Fruit fly (Drosophila melanogaster): ENCODE data around the gene CG10005.

Gene CG10005

dm6 chr3R:11976556-11977335 is at the start of gene CG10005:
Gene CG10005 (minus strand): TSS chr3R:11977197.
- TF ChIP-seq psq (optimal IDR thresholded peaks at IDR 0.05) (no peak), EcR (GFP tag; optimal IDR thresholded peaks at IDR 0.05) (peak in 1 of 2 experiments; percentile 67), usp (GFP tag; optimal IDR thresholded peaks at IDR 0.05) (no peak)

- TF ChIP-seq Dll (optimal IDR thresholded peaks at IDR 0.05) (no peak), pan (optimal IDR thresholded peaks at IDR 0.05) (no peak)
Observed at dm6 chr3R:12020987-12021386, 44.0 kb upstream of the CG10005 start.

dm6 chr3R:12016828-12017280 is 39.9 kb upstream of the CG10005 start, which contains the start of the genes DCAF12 and Spt3:
Gene DCAF12 (minus strand): TSS chr3R:12017031.
Gene Spt3 (plus strand): TSS chr3R:12017156.
- TF ChIP-seq CG8478 (optimal IDR thresholded peaks at IDR 0.05) (no peak), pan (optimal IDR thresholded peaks at IDR 0.05) (no peak), Dll (optimal IDR thresholded peaks at IDR 0.05) (no peak), EcR (GFP tag; optimal IDR thresholded peaks at IDR 0.05) (no peak), usp (GFP tag; optimal IDR thresholded peaks at IDR 0.05) (no peak), psq (optimal IDR thresholded peaks at IDR 0.05) (no peak)

dm6 chr3R:12010202-12010824 is 33.3 kb upstream of the CG10005 start, which contains the start of the genes KLHL18 and GCC185:
Gene KLHL18 (minus strand): TSS chr3R:12010434.
Gene GCC185 (plus strand): TSS chr3R:12010772.
- TF ChIP-seq Dll (optimal IDR thresholded peaks at IDR 0.05) (no peak), usp (GFP tag; optimal IDR thresholded peaks at IDR 0.05) (no peak), EcR (GFP tag; optimal IDR thresholded peaks at IDR 0.05) (no peak), pan (optimal IDR thresholded peaks at IDR 0.05) (no peak), psq (optimal IDR thresholded peaks at IDR 0.05) (no peak), CG8478 (optimal IDR thresholded peaks at IDR 0.05) (no peak)

- no peak for TF ChIP-seq psq (optimal IDR thresholded peaks at IDR 0.05)
- no peak for TF ChIP-seq CG8478 (optimal IDR thresholded peaks at IDR 0.05)
- no peak for TF ChIP-seq usp (GFP tag; optimal IDR thresholded peaks at IDR 0.05)
- TF ChIP-seq Dll (optimal IDR thresholded peaks at IDR 0.05): no peak
- no peak for TF ChIP-seq pan (optimal IDR thresholded peaks at IDR 0.05)
Observed at dm6 chr3R:12006417-12006816, 29.4 kb upstream of the CG10005 start.

dm6 chr3R:12005417-12005816 is 28.4 kb upstream of the CG10005 start, which contains the start of gene Tk:
Gene Tk (minus strand): TSS chr3R:12005473.
- TF ChIP-seq pan (optimal IDR thresholded peaks at IDR 0.05) (no peak), usp (GFP tag; optimal IDR thresholded peaks at IDR 0.05) (no peak), Dll (optimal IDR thresholded peaks at IDR 0.05) (no peak), psq (optimal IDR thresholded peaks at IDR 0.05) (no peak), CG8478 (optimal IDR thresholded peaks at IDR 0.05) (no peak), EcR (GFP tag; optimal IDR thresholded peaks at IDR 0.05) (no peak)

- TF ChIP-seq EcR (GFP tag; optimal IDR thresholded peaks at IDR 0.05) (no peak), Dll (optimal IDR thresholded peaks at IDR 0.05) (no peak), psq (optimal IDR thresholded peaks at IDR 0.05) (no peak), pan (optimal IDR thresholded peaks at IDR 0.05) (no peak), CG8478 (optimal IDR thresholded peaks at IDR 0.05) (no peak), usp (GFP tag; optimal IDR thresholded peaks at IDR 0.05) (no peak)
Observed at dm6 chr3R:11999074-11999473, 22.1 kb upstream of the CG10005 start, which contains the start of gene Ect3. Gene Ect3 (plus strand): TSS chr3R:11999278.

- no peak for TF ChIP-seq CG8478 (optimal IDR thresholded peaks at IDR 0.05)
- no peak for TF ChIP-seq psq (optimal IDR thresholded peaks at IDR 0.05)
- TF ChIP-seq EcR (GFP tag; optimal IDR thresholded peaks at IDR 0.05): no peak
- no peak for TF ChIP-seq usp (GFP tag; optimal IDR thresholded peaks at IDR 0.05)
- no peak for TF ChIP-seq Dll (optimal IDR thresholded peaks at IDR 0.05)
- no peak for TF ChIP-seq pan (optimal IDR thresholded peaks at IDR 0.05)
Observed at dm6 chr3R:11998130-11998529, 21.1 kb upstream of the CG10005 start.

dm6 chr3R:11992934-11993670 is 16.1 kb upstream of the CG10005 start, which contains the start of gene mfas:
Gene mfas (minus strand): TSS chr3R:11993315.
- TF ChIP-seq psq (optimal IDR thresholded peaks at IDR 0.05) (no peak), usp (GFP tag; optimal IDR thresholded peaks at IDR 0.05) (no peak), EcR (GFP tag; optimal IDR thresholded peaks at IDR 0.05) (no peak), CG8478 (optimal IDR thresholded peaks at IDR 0.05) (no peak), pan (optimal IDR thresholded peaks at IDR 0.05) (no peak), Dll (optimal IDR thresholded peaks at IDR 0.05) (no peak)

dm6 chr3R:11991538-11992164 is 14.7 kb upstream of the CG10005 start:
- TF ChIP-seq EcR (GFP tag; optimal IDR thresholded peaks at IDR 0.05): no peak
- TF ChIP-seq pan (optimal IDR thresholded peaks at IDR 0.05): no peak
- no peak for TF ChIP-seq CG8478 (optimal IDR thresholded peaks at IDR 0.05)
- TF ChIP-seq usp (GFP tag; optimal IDR thresholded peaks at IDR 0.05): no peak
- TF ChIP-seq Dll (optimal IDR thresholded peaks at IDR 0.05): no peak
- no peak for TF ChIP-seq psq (optimal IDR thresholded peaks at IDR 0.05)

- no peak for TF ChIP-seq psq (optimal IDR thresholded peaks at IDR 0.05)
- TF ChIP-seq pan (optimal IDR thresholded peaks at IDR 0.05): no peak
- no peak for TF ChIP-seq CG8478 (optimal IDR thresholded peaks at IDR 0.05)
- TF ChIP-seq usp (GFP tag; optimal IDR thresholded peaks at IDR 0.05): no peak
- no peak for TF ChIP-seq Dll (optimal IDR thresholded peaks at IDR 0.05)
- TF ChIP-seq EcR (GFP tag; optimal IDR thresholded peaks at IDR 0.05): no peak
Observed at dm6 chr3R:11989996-11990395, 13.0 kb upstream of the CG10005 start.

Measured in whole organism.